Worm (Caenorhabditis elegans) whole organism, mixed stage, embryonic: ENCODE results near the gene F43C11.10.

ENCODE experiments used
- ces-1 ChIP-seq: fragments of 150-350 bp; optimal IDR thresholded peaks from 2 replicates; lab custom pipeline; 2014; ENCODE audit warnings: missing biosample characterization, missing genetic modification reagents, missing genetic modification characterization
- nhr-237 ChIP-seq: fragments of 150-350 bp; optimal IDR thresholded peaks from 2 replicates; lab custom pipeline; 2014; ENCODE audit warnings: missing biosample characterization, missing genetic modification characterization

DNA sequence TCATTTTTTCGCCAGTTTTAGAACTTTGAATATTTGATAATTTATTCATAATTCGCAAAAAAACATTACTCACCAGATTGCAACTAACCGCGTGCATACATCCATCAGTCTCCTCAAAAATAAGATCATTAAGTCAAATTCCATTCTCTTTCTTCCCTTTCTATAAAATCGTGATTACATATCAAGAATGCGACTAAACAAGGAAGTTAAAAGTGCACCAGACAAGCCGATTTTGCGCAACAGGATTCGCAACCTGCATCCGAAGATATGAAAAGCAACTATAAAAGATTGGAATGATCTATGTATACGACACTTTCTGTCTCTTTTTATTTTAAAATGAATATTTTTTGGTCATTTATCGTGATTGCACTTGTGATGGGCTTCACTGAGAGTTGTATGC lies 16.5 kb upstream of the F43C11.10 start, which contains the start of gene hpo-25:
- no peak for TF ChIP-seq nhr-237 (tag; lab: Kevin White, UChicago)
- TF ChIP-seq ces-1: no peak
